Fruit fly (Drosophila melanogaster): Measurements from ENCODE around the gene CG6497.

DNA sequence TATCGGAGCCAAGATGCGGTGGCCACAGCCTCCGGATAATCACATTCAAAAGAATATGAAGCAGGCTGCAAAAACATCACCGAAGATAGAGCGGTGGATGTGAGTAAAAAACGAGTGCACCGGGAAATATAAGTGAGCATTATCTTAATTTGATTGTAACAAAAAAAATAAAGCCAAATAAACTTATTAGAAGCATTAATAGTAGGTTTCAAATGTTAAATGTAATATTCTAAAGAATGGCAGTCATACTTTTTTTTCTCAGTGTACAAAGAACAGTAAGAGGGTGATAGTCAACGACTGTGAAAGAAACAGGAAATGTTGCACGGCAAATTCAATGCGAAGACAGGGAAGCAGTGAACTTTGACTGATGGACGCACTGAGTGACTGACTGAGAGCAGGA is 37.5 kb downstream of the CG6497 start:
- TF ChIP-seq Hr4 (GFP tag; optimal IDR thresholded peaks at IDR 0.05): peak; percentile 24
- peak; percentile 48; the same call in 1 of the 3 replicates for TF ChIP-seq CG8119 (GFP tag; IDR thresholded peaks at IDR 0.05)
- no peak for TF ChIP-seq Sox102F (GFP tag; optimal IDR thresholded peaks at IDR 0.05)
- no peak for TF ChIP-seq fkh (GFP tag; optimal IDR thresholded peaks at IDR 0.05)
- TF ChIP-seq spab (GFP tag; optimal IDR thresholded peaks at IDR 0.05): no peak
- TF ChIP-seq Ets21C (GFP tag; optimal IDR thresholded peaks at IDR 0.05): no peak
- TF ChIP-seq Hr38 (GFP tag; optimal IDR thresholded peaks at IDR 0.05): no peak
- no peak for TF ChIP-seq CG11762 (GFP tag; optimal IDR thresholded peaks at IDR 0.05; ENCODE audit: insufficient read depth)
- TF ChIP-seq CG16779 (tag; optimal IDR thresholded peaks at IDR 0.05): no peak
- TF ChIP-seq dsx (GFP tag; optimal IDR thresholded peaks at IDR 0.05; ENCODE audit: poor library complexity, severe bottlenecking): peak; percentile 45
- peak in 1 of 2 experiments; percentile 30 for TF ChIP-seq ss (GFP tag; optimal IDR thresholded peaks at IDR 0.05)
- TF ChIP-seq OdsH (GFP tag; optimal IDR thresholded peaks at IDR 0.05): peak; percentile 21
- no peak for TF ChIP-seq CG6792 (GFP tag; optimal IDR thresholded peaks at IDR 0.05)

All from whole organism, prepupa.